Worm (Caenorhabditis elegans) whole organism, L2 larva: Measurements from ENCODE around the gene Y39B6A.33.

Source experiments
- F13H6.1 ChIP-seq: sonication (generic microtip); optimal IDR thresholded peaks from 2 replicates; lab custom pipeline; 2016; ENCODE audit warnings: missing genetic modification characterization, missing compliant biosample characterization
- R02D3.7 ChIP-seq: fragments of 150-350 bp; optimal IDR thresholded peaks from 2 replicates; lab custom pipeline; 2014; ENCODE audit warnings: missing biosample characterization, missing genetic modification characterization
- Y55F3AM.14 ChIP-seq: fragments of 200-800 bp; sonication (Bioruptor generic); optimal IDR thresholded peaks from 2 replicates; lab custom pipeline; 2018; ENCODE audit warnings: mild to moderate bottlenecking, missing genetic modification characterization, missing compliant biosample characterization
- ZK546.5 ChIP-seq: sonication (generic microtip); optimal IDR thresholded peaks from 2 replicates; lab custom pipeline; 2017; ENCODE audit warnings: missing biosample characterization, missing genetic modification characterization
- alr-1 ChIP-seq: fragments of 150-350 bp; optimal IDR thresholded peaks from 2 replicates; lab custom pipeline; 2014; ENCODE audit warnings: missing biosample characterization, missing genetic modification characterization
- aly-2 ChIP-seq: fragments of 150-350 bp; optimal IDR thresholded peaks from 2 replicates; lab custom pipeline; 2014; ENCODE audit warnings: missing biosample characterization, missing genetic modification characterization
- ama-1 ChIP-seq: fragments of 150-350 bp; optimal IDR thresholded peaks from 2 replicates; lab custom pipeline; 2018; ENCODE audit warnings: inconsistent platforms
- blmp-1 ChIP-seq: sonication (generic microtip); optimal IDR thresholded peaks from 2 replicates; lab custom pipeline; 2017; ENCODE audit warnings: missing genetic modification characterization, mild to moderate bottlenecking, missing compliant biosample characterization, antibody characterized with exemption, moderate library complexity; ENCODE audit not compliant: insufficient read depth
- ceh-16 ChIP-seq: fragments of 150-350 bp; optimal IDR thresholded peaks from 2 replicates; lab custom pipeline; 2014; ENCODE audit warnings: missing biosample characterization, missing genetic modification characterization
- ceh-82 ChIP-seq: fragments of 150-350 bp; optimal IDR thresholded peaks from 2 replicates; lab custom pipeline; 2014; ENCODE audit warnings: missing biosample characterization, missing genetic modification characterization
- crh-2 ChIP-seq: sonication (generic microtip); optimal IDR thresholded peaks from 2 replicates; lab custom pipeline; 2017; ENCODE audit warnings: missing biosample characterization, missing genetic modification characterization
- dmd-4 ChIP-seq: sonication (generic microtip); optimal IDR thresholded peaks from 2 replicates; lab custom pipeline; 2017; ENCODE audit warnings: missing biosample characterization, missing genetic modification characterization
- fos-1 ChIP-seq: fragments of 150-350 bp; optimal IDR thresholded peaks from 2 replicates; lab custom pipeline; 2014; ENCODE audit warnings: missing biosample characterization, missing genetic modification characterization
- gmeb-1 ChIP-seq: fragments of 150-350 bp; optimal IDR thresholded peaks from 2 replicates; lab custom pipeline; 2014; ENCODE audit warnings: missing biosample characterization, missing genetic modification characterization
- lin-11 ChIP-seq: fragments of 150-350 bp; sonication (generic microtip); optimal IDR thresholded peaks from 2 replicates; lab custom pipeline; 2014; ENCODE audit warnings: missing biosample characterization, missing genetic modification characterization, inconsistent platforms, mixed read lengths
- lin-13 ChIP-seq: fragments of 150-350 bp; optimal IDR thresholded peaks from 2 replicates; lab custom pipeline; 2014; ENCODE audit warnings: missing biosample characterization, missing genetic modification reagents, missing genetic modification characterization
- lin-39 ChIP-seq: fragments of 150-350 bp; optimal IDR thresholded peaks from 2 replicates; lab custom pipeline; 2014; ENCODE audit warnings: missing biosample characterization, missing genetic modification reagents, missing genetic modification characterization
- lsy-2 ChIP-seq, 2 experiments: fragments of 150-350 bp in 1 of 2; sonication (generic microtip) in 1 of 2; optimal IDR thresholded peaks; 2 replicates each; lab custom pipeline; 2014 to 2017; ENCODE audit warnings: missing biosample characterization in 2 of 2, missing genetic modification characterization in 2 of 2
- mab-5 ChIP-seq: fragments of 150-350 bp; optimal IDR thresholded peaks from 2 replicates; lab custom pipeline; 2014; ENCODE audit warnings: missing biosample characterization, missing genetic modification characterization
- mbf-1 ChIP-seq: sonication (generic microtip); optimal IDR thresholded peaks from 2 replicates; lab custom pipeline; 2017; ENCODE audit warnings: missing biosample characterization, missing genetic modification characterization
- mdl-1 ChIP-seq, 2 experiments: fragments of 150-350 bp in 1 of 2; sonication (generic microtip) in 1 of 2; optimal IDR thresholded peaks; 2 replicates each; lab custom pipeline; 2017; ENCODE audit warnings: missing biosample characterization in 2 of 2, missing genetic modification characterization in 2 of 2
- nhr-10 ChIP-seq: sonication (generic microtip); optimal IDR thresholded peaks from 2 replicates; lab custom pipeline; 2017; ENCODE audit warnings: missing biosample characterization, missing genetic modification characterization
- nhr-11 ChIP-seq: fragments of 150-350 bp; optimal IDR thresholded peaks from 2 replicates; lab custom pipeline; 2014; ENCODE audit warnings: missing biosample characterization, missing genetic modification characterization
- nhr-12 ChIP-seq: fragments of 150-350 bp; optimal IDR thresholded peaks from 2 replicates; lab custom pipeline; 2014; ENCODE audit warnings: missing biosample characterization, missing genetic modification characterization
- nhr-129 ChIP-seq: fragments of 150-350 bp; optimal IDR thresholded peaks from 2 replicates; lab custom pipeline; 2014; ENCODE audit warnings: missing biosample characterization, missing genetic modification characterization
- nhr-21 ChIP-seq: fragments of 150-350 bp; optimal IDR thresholded peaks from 2 replicates; lab custom pipeline; 2014; ENCODE audit warnings: missing biosample characterization, missing genetic modification characterization
- nhr-23 ChIP-seq: fragments of 150-350 bp; optimal IDR thresholded peaks from 2 replicates; lab custom pipeline; 2014; ENCODE audit warnings: missing biosample characterization, missing genetic modification reagents, missing genetic modification characterization
- nhr-25 ChIP-seq: fragments of 150-350 bp; sonication (generic microtip); optimal IDR thresholded peaks from 3 replicates; lab custom pipeline; 2014; ENCODE audit warnings: missing biosample characterization, missing genetic modification characterization
- nhr-6 ChIP-seq: fragments of 150-350 bp; optimal IDR thresholded peaks from 2 replicates; lab custom pipeline; 2014; ENCODE audit warnings: missing biosample characterization, missing genetic modification characterization
- nhr-77 ChIP-seq: fragments of 150-350 bp; optimal IDR thresholded peaks from 2 replicates; lab custom pipeline; 2014; ENCODE audit warnings: missing biosample characterization, missing genetic modification characterization
- peb-1 ChIP-seq: fragments of 150-350 bp; optimal IDR thresholded peaks from 2 replicates; lab custom pipeline; 2014; ENCODE audit warnings: missing biosample characterization, missing genetic modification characterization
- sem-4 ChIP-seq: fragments of 150-350 bp; optimal IDR thresholded peaks from 2 replicates; lab custom pipeline; 2014; ENCODE audit warnings: missing biosample characterization, missing genetic modification reagents, missing genetic modification characterization
- skn-1 ChIP-seq: sonication (generic microtip); optimal IDR thresholded peaks from 2 replicates; lab custom pipeline; 2017; ENCODE audit warnings: missing biosample characterization, missing genetic modification characterization
- sma-3 ChIP-seq: sonication (generic microtip); optimal IDR thresholded peaks from 2 replicates; lab custom pipeline; 2016; ENCODE audit warnings: missing genetic modification reagents, missing genetic modification characterization, missing compliant biosample characterization
- sma-9 ChIP-seq, 2 experiments: fragments of 150-350 bp in 1 of 2; sonication (generic microtip) in 1 of 2; optimal IDR thresholded peaks; 2 replicates each; lab custom pipeline; 2014 to 2016; ENCODE audit warnings: missing genetic modification characterization in 2 of 2, mild to moderate bottlenecking in 1 of 2, missing biosample characterization in 1 of 2, missing compliant biosample characterization in 1 of 2, missing genetic modification reagents in 1 of 2, moderate library complexity in 1 of 2
- snpc-4 ChIP-seq: fragments of 150-350 bp; optimal IDR thresholded peaks from 2 replicates; lab custom pipeline; 2014; ENCODE audit warnings: missing biosample characterization, missing genetic modification characterization
- unc-55 ChIP-seq: fragments of 150-350 bp; sonication (generic microtip); optimal IDR thresholded peaks from 3 replicates; lab custom pipeline; 2014; ENCODE audit warnings: missing biosample characterization, missing genetic modification reagents, missing genetic modification characterization
- unc-62 ChIP-seq: fragments of 150-350 bp; optimal IDR thresholded peaks from 2 replicates; lab custom pipeline; 2014; ENCODE audit warnings: missing biosample characterization, missing genetic modification reagents, missing genetic modification characterization
- zag-1 ChIP-seq: fragments of 150-350 bp; optimal IDR thresholded peaks from 2 replicates; lab custom pipeline; 2014; ENCODE audit warnings: missing biosample characterization, missing genetic modification characterization
- ztf-1 ChIP-seq: fragments of 200-800 bp; sonication (Bioruptor generic); conservative IDR thresholded peaks from 2 replicates; pipeline ENCODE4 v1.3.6; 2022; ENCODE audit warnings: missing genetic modification characterization, missing compliant biosample characterization
- ztf-11 ChIP-seq: sonication (generic microtip); optimal IDR thresholded peaks from 2 replicates; lab custom pipeline; 2017; ENCODE audit warnings: missing biosample characterization, missing genetic modification characterization
- ztf-4 ChIP-seq: fragments of 150-350 bp; optimal IDR thresholded peaks from 2 replicates; lab custom pipeline; 2014; ENCODE audit warnings: missing biosample characterization, missing genetic modification characterization

Y39B6A.33 gene

DNA sequence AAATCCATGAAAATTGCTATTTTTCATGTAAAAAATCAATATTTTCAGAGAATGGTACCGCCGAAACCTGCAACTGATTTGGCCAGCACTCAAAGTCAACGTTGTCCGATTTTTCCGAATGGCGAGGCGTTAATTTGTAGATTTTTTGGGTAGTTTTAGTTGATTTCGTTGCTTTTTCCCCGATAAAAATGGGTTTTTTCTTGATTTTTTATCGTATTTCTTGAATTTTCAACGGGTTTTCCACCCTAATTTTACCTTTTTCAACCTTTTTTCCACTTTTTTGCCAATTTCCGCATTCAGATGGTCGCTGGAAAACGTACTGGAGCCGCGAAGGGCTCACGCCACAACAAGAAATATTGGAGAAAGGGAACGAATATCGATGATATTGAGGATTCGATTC is at the start of gene Y39B6A.33:
Gene Y39B6A.33 (plus strand): TSS at position 301 of the 400 bp plus-strand sequence.
- no peak for TF ChIP-seq lin-39 (tag; lab: Kevin White, UChicago)
- TF ChIP-seq ZK546.5, result no peak

DNA sequence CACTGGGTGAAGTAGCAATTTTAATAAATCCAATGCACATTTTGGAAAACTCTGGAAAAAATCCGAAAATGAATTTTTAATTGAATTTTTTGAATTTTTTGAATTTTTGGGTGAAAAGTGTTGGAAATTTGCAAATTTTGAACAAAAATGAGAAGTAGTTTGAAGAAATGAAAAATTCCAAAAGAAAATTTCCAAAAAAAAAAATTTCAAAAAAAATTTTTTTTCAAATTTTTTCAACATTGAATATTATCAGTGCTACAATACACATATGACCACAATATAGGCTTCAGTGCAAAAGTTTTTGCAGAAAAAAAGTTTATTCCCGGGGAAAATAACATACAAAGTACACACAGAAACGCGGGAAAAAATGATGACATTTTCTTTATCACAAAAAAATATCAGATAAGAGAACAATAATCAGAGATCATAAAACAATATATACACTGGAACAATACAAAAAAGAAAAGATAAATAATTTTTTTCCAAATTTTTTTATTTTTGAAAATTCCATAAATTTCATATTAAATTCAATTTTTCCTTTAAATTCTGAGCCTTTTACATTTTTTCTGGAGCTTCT is 44.4 kb upstream of the Y39B6A.33 start, which contains the start of gene hrg-10:
Gene hrg-10 (minus strand): TSS at position 51 of the 577 bp plus-strand sequence.
- TF ChIP-seq nhr-129 (tag; lab: Kevin White, UChicago) (no peak), ztf-11 (tag; lab: Kevin White, UChicago) (no peak), F13H6.1 (tag; lab: Kevin White, UChicago) (no peak), skn-1 (tag; lab: Kevin White, UChicago) (peak; percentile 15), unc-55 (GFP tag; lab: Kevin White, UChicago) (no peak), fos-1 (tag; lab: Kevin White, UChicago) (peak; percentile 12)

DNA sequence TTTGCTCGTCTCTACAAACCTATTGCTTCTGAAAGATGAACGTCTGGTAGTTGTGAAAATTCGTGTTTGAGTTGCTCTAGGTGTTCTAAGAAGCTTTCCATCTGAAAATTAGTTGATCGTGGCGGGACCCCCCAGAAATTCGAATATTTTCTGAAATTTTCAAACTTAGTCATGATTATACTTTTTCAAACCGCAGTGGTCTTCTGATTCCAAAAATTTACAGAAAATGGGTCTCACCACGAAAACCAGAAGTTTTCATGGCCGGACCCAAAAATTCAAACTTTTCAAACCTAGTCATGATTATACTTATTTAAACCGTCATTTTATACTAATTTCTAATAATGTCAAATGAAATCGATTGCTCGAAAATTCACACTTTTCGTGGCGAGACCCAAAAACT is 41.7 kb upstream of the Y39B6A.33 start, which contains the start of gene ztf-20:
Gene ztf-20 (minus strand): TSS at position 101 of the 400 bp plus-strand sequence.
- TF ChIP-seq lin-11 (tag; lab: Kevin White, UChicago) (no peak), lsy-2 (tag; optimal IDR thresholded peaks at IDR 0.05; lab: Kevin White, UChicago) (no peak), alr-1 (no peak), sma-3 (GFP tag; lab: Kevin White, UChicago) (no peak), lin-13 (GFP tag; lab: Kevin White, UChicago) (no peak), R02D3.7 (tag; lab: Kevin White, UChicago) (no peak), blmp-1 (tag; lab: Kevin White, UChicago) (no peak), fos-1 (tag; lab: Kevin White, UChicago) (no peak)

DNA sequence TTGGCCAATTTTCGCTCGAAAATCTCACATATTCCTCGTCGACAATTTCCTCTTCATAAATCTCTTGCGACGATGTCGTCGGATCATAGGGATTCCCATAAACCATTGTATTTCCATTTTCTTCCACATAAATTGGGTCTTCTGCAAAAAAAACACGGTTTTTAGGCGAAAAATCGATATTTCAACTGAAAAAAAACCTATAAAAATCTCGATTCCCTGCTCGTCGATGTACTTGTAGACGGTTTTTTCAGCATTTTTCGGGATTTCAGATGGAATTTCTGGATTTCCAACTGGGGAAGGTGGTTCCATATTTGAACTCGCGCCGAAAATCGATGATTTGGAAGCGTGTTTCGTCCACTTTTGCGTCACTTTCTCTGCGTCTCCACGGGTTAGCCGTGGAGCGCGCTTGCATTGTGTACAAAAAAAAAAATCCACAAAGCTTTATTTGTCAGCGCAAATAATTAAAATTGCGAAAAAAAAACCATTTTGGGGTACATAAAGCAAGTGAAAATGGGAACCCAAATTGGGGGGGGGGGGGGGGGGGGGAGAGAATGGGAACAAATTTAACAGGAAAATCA is 34.2 kb upstream of the Y39B6A.33 start, which contains the start of gene Y39B6A.43:
Gene Y39B6A.43 (minus strand): TSS at position 351 of the 578 bp plus-strand sequence.
- TF ChIP-seq mbf-1 (peak; percentile 19), lsy-2 (tag; optimal IDR thresholded peaks at IDR 0.05; lab: Kevin White, UChicago) (peak; percentile 94 to 97), ztf-4 (tag; lab: Kevin White, UChicago) (peak; percentile 81), ceh-82 (tag; lab: Kevin White, UChicago) (peak; percentile 93), nhr-10 (tag; lab: Kevin White, UChicago) (peak; percentile 87), nhr-12 (no peak), alr-1 (no peak), dmd-4 (tag; lab: Kevin White, UChicago) (no peak), nhr-21 (peak; percentile 94), gmeb-1 (tag; lab: Kevin White, UChicago) (peak; percentile 99), zag-1 (tag; lab: Kevin White, UChicago) (peak; percentile 90), sma-9 (GFP tag; optimal IDR thresholded peaks at IDR 0.05; lab: Kevin White, UChicago) (peak; percentile 93), sma-9 (tag; optimal IDR thresholded peaks at IDR 0.05; lab: Kevin White, UChicago) (no peak), aly-2 (tag; lab: Kevin White, UChicago) (no peak), ztf-1 (GFP tag; lab: Robert Waterston, UW) (no peak), lin-39 (tag; lab: Kevin White, UChicago) (no peak), sma-3 (GFP tag; lab: Kevin White, UChicago) (peak; percentile 91), mab-5 (tag; lab: Kevin White, UChicago) (peak; percentile 92), ZK546.5 (peak; percentile 68), blmp-1 (tag; lab: Kevin White, UChicago) (peak; percentile 67), snpc-4 (tag; lab: Kevin White, UChicago) (peak; percentile 83), nhr-23 (tag; lab: Kevin White, UChicago) (no peak), skn-1 (tag; lab: Kevin White, UChicago) (peak; percentile 57), unc-62 (GFP tag; lab: Kevin White, UChicago) (no peak), nhr-6 (tag; lab: Kevin White, UChicago) (peak; percentile 91), R02D3.7 (tag; lab: Kevin White, UChicago) (peak; percentile 79), peb-1 (tag; lab: Kevin White, UChicago) (no peak), lin-11 (tag; lab: Kevin White, UChicago) (peak; percentile 93), nhr-129 (tag; lab: Kevin White, UChicago) (peak; percentile 96), ceh-16 (tag; lab: Kevin White, UChicago) (peak; percentile 55), nhr-25 (tag; lab: Kevin White, UChicago) (peak; percentile 96), ztf-11 (tag; lab: Kevin White, UChicago) (no peak), nhr-77 (peak; percentile 90), sem-4 (peak; percentile 94), crh-2 (tag; lab: Kevin White, UChicago) (peak; percentile 97), ama-1 (no peak), nhr-11 (tag; lab: Kevin White, UChicago) (no peak), fos-1 (tag; lab: Kevin White, UChicago) (peak; percentile 90), Y55F3AM.14 (peak; percentile 93), lin-13 (GFP tag; lab: Kevin White, UChicago) (peak; percentile 99), mdl-1 (tag; optimal IDR thresholded peaks at IDR 0.05; lab: Kevin White, UChicago) (peak in 1 of 2 experiments; percentile 72), F13H6.1 (tag; lab: Kevin White, UChicago) (peak; percentile 88), unc-55 (GFP tag; lab: Kevin White, UChicago) (peak; percentile 99)
